Worm (Caenorhabditis elegans): ENCODE data around the gene clec-54.

ce11 chrV:14504774-14505173 lies 28.1 kb downstream of the clec-54 start:
- TF ChIP-seq unc-86 (tag; optimal IDR thresholded peaks at IDR 0.05): no peak
- no peak for TF ChIP-seq nhr-11 (tag; optimal IDR thresholded peaks at IDR 0.05)
- TF ChIP-seq elt-4 (tag; optimal IDR thresholded peaks at IDR 0.05): no peak
- TF ChIP-seq pqm-1 (tag; optimal IDR thresholded peaks at IDR 0.05): no peak
- TF ChIP-seq ceh-34 (tag; optimal IDR thresholded peaks at IDR 0.05): no peak
- no peak for TF ChIP-seq ztf-16 (tag; optimal IDR thresholded peaks at IDR 0.05)
- no peak for TF ChIP-seq pax-1 (tag; optimal IDR thresholded peaks at IDR 0.05)
- TF ChIP-seq rnt-1 (tag; optimal IDR thresholded peaks at IDR 0.05): no peak
- TF ChIP-seq ceh-14 (tag; optimal IDR thresholded peaks at IDR 0.05): no peak
- no peak for TF ChIP-seq elt-2 (tag; optimal IDR thresholded peaks at IDR 0.05)
- no peak for TF ChIP-seq pag-3 (tag; optimal IDR thresholded peaks at IDR 0.05; ENCODE audit: borderline replicate concordance)

All from whole organism, late embryonic.